Worm (Caenorhabditis elegans) whole organism, late embryonic: ENCODE results near the gene T04A11.4.

Experiments
- ceh-2 ChIP-seq: sonication (generic microtip); optimal IDR thresholded peaks from 2 replicates; lab custom pipeline; 2016; ENCODE audit warnings: missing genotype, missing genetic modification characterization, missing compliant biosample characterization
- fax-1 ChIP-seq: sonication (generic microtip); optimal IDR thresholded peaks from 2 replicates; lab custom pipeline; 2016; ENCODE audit warnings: missing genotype, missing genetic modification characterization, missing compliant biosample characterization
- gmeb-2 ChIP-seq: sonication (generic microtip); optimal IDR thresholded peaks from 2 replicates; lab custom pipeline; 2016; ENCODE audit warnings: missing genetic modification characterization, inconsistent platforms, missing compliant biosample characterization
- lim-6 ChIP-seq: sonication (generic microtip); optimal IDR thresholded peaks from 2 replicates; lab custom pipeline; 2016; ENCODE audit warnings: missing genetic modification characterization, missing compliant biosample characterization
- lin-11 ChIP-seq: fragments of 200-800 bp; sonication (Bioruptor generic); optimal IDR thresholded peaks from 2 replicates; lab custom pipeline; 2018; ENCODE audit warnings: mild to moderate bottlenecking, missing genetic modification characterization, missing compliant biosample characterization
- odd-2 ChIP-seq: sonication (generic microtip); optimal IDR thresholded peaks from 2 replicates; lab custom pipeline; 2017; ENCODE audit warnings: antibody characterized with exemption, mild to moderate bottlenecking, missing genetic modification characterization, missing compliant biosample characterization
- pag-3 ChIP-seq: sonication (generic microtip); optimal IDR thresholded peaks from 2 replicates; lab custom pipeline; 2016; ENCODE audit warnings: missing compliant biosample characterization, missing genetic modification characterization, borderline replicate concordance
- pha-4 ChIP-seq: fragments of 150-350 bp; optimal IDR thresholded peaks from 2 replicates; lab custom pipeline; 2018; ENCODE audit warnings: missing biosample characterization, missing genetic modification reagents, missing genetic modification characterization
- sox-4 ChIP-seq: sonication (generic microtip); optimal IDR thresholded peaks from 2 replicates; lab custom pipeline; 2017; ENCODE audit warnings: mild to moderate bottlenecking, missing genetic modification characterization, inconsistent platforms, missing compliant biosample characterization
- unc-86 ChIP-seq: sonication (generic microtip); optimal IDR thresholded peaks from 2 replicates; lab custom pipeline; 2016; ENCODE audit warnings: missing genetic modification characterization, missing compliant biosample characterization
- ztf-16 ChIP-seq: sonication (generic microtip); optimal IDR thresholded peaks from 2 replicates; lab custom pipeline; 2017; ENCODE audit warnings: missing genetic modification characterization, missing compliant biosample characterization

DNA sequence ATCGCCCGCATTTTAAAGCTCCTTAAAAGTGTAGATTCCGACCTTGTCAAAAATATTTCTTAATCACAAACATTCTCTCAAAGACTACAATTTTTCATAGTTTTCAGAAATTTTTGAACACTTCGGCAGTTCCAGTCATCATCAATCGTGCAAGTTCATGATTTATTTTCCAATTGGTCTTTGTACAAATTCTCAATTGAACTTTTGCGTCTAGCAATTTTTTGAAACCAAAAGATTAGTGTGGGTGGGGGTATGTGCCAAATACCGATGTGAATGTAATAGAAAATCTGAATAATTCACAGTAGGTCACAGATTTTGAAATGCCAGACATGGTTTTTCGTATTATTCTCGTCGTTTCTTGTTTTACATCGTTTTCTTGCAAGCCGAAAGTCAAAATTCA lies 46.0 kb downstream of the T04A11.4 start, which contains the start of gene clec-185:
- TF ChIP-seq fax-1 (tag; lab: Kevin White, UChicago) (no peak), ceh-2 (tag; lab: Kevin White, UChicago) (no peak), sox-4 (no peak), pha-4 (tag; lab: Kevin White, UChicago) (no peak), lim-6 (tag; lab: Kevin White, UChicago) (no peak), odd-2 (tag; lab: Kevin White, UChicago) (no peak), gmeb-2 (no peak), ztf-16 (tag; lab: Kevin White, UChicago) (no peak), unc-86 (no peak), lin-11 (tag; lab: Kevin White, UChicago) (no peak), pag-3 (no peak)
